Worm (Caenorhabditis elegans): Measurements from ENCODE around the gene ugt-37.

ce11 chrV:7118796-7119195 is 26.3 kb downstream of the ugt-37 start, which contains the start of gene srx-33:
- TF ChIP-seq fos-1 (tag; optimal IDR thresholded peaks at IDR 0.05) (no peak), R02D3.7 (tag; optimal IDR thresholded peaks at IDR 0.05) (no peak), sma-3 (GFP tag; optimal IDR thresholded peaks at IDR 0.05) (no peak), elt-3 (tag; optimal IDR thresholded peaks at IDR 0.05) (no peak), alr-1 (tag; optimal IDR thresholded peaks at IDR 0.05) (no peak), zag-1 (tag; optimal IDR thresholded peaks at IDR 0.05) (no peak), egl-27 (tag; optimal IDR thresholded peaks at IDR 0.05) (no peak), lin-13 (GFP tag; optimal IDR thresholded peaks at IDR 0.05) (no peak), snpc-4 (tag; optimal IDR thresholded peaks at IDR 0.05) (no peak)

Measured in whole organism, L2 larva.